Worm (Caenorhabditis elegans) whole organism, midembryonic: ENCODE data around the gene ttr-54.

Experiments used
- T22C8.4 ChIP-seq: fragments of 200-800 bp; sonication (Bioruptor generic); IDR thresholded peaks from 2 replicates; pipeline ENCODE4 v1.3.6; 2022; ENCODE audit warnings: missing genetic modification characterization, missing compliant biosample characterization
- cog-1 ChIP-seq: sonication (generic microtip); optimal IDR thresholded peaks from 2 replicates; lab custom pipeline; 2016; ENCODE audit warnings: missing genetic modification characterization, missing compliant biosample characterization
- flt-1 ChIP-seq: fragments of 200-800 bp; sonication (Bioruptor generic); IDR thresholded peaks from 2 replicates; pipeline ENCODE4 v1.3.6; 2022; ENCODE audit warnings: missing genetic modification characterization, missing compliant biosample characterization
- med-1 ChIP-seq: sonication (generic microtip); optimal IDR thresholded peaks from 2 replicates; lab custom pipeline; 2017; ENCODE audit warnings: missing genetic modification characterization, mild to moderate bottlenecking, missing compliant biosample characterization, antibody characterized with exemption, missing genetic modification reagents; ENCODE audit not compliant: insufficient read depth
- ref-1 ChIP-seq: fragments of 200-800 bp; sonication (Bioruptor generic); conservative IDR thresholded peaks from 2 replicates; pipeline ENCODE4 v1.3.6; 2022; ENCODE audit warnings: missing genetic modification reagents, missing genetic modification characterization, missing compliant biosample characterization
- ztf-23 ChIP-seq: fragments of 200-800 bp; sonication (Bioruptor generic); IDR thresholded peaks from 2 replicates; pipeline ENCODE4 v1.3.6; 2022; ENCODE audit warnings: missing genetic modification reagents, missing genetic modification characterization, missing compliant biosample characterization
- ztf-29 ChIP-seq: fragments of 200-800 bp; sonication (Bioruptor generic); IDR thresholded peaks from 2 replicates; pipeline ENCODE4 v1.3.6; 2022; ENCODE audit warnings: missing genetic modification reagents, missing genetic modification characterization, missing compliant biosample characterization

ttr-54 gene

DNA sequence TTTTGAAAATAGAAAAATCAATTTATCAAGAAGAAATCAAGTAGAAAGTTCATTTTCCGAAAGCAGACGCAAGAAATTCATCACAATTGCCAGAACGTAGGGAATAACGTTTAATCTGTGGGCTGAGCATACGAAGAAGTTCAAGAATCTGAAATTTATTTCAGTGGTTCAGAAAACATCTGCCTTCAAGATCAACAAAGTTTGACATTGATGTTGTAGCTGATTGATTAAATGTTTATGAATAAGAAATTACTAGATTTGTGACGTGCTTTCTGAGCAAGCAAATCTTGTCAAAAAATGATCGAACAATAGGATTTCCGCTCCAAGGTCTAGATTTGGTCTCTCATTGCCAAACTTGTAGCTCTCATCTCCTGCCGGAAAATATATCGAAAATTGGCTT, 50.6 kb downstream of the ttr-54 start, which contains the start of gene K04D7.6:
K04D7.6 (minus strand) TSS at position 101 of the 400 bp plus-strand sequence.
- TF ChIP-seq cog-1: no peak
- no peak for TF ChIP-seq ztf-29 (GFP tag; lab: Robert Waterston, UW)
- TF ChIP-seq T22C8.4 (GFP tag; lab: Robert Waterston, UW): no peak
- no peak for TF ChIP-seq ztf-23 (GFP tag; lab: Robert Waterston, UW)
- no peak for TF ChIP-seq med-1
- TF ChIP-seq ref-1 (GFP tag; lab: Robert Waterston, UW): no peak
- no peak for TF ChIP-seq flt-1 (GFP tag; lab: Robert Waterston, UW)
